Fruit fly (Drosophila melanogaster) whole organism, embryonic: ENCODE data around the gene Rdh.

ENCODE experiments used
- Bdp1 ChIP-seq: fragments of 200-800 bp; sonication (Bioruptor generic); optimal IDR thresholded peaks from 3 replicates; lab custom pipeline; 2016; ENCODE audit warnings: missing biosample characterization, missing genetic modification characterization
- BtbVII ChIP-seq: fragments of 200-800 bp; sonication (Bioruptor generic); optimal IDR thresholded peaks from 3 replicates; lab custom pipeline; 2017; ENCODE audit warnings: missing biosample characterization, mild to moderate bottlenecking, missing genetic modification characterization
- CG10366 ChIP-seq: fragments of 200-800 bp; sonication (Bioruptor generic); IDR thresholded peaks from 2 replicates; pipeline ENCODE4 v1.3.6; 2022; ENCODE audit warnings: missing biosample characterization, missing genetic modification characterization
- CG12219 ChIP-seq: fragments of 200-800 bp; sonication (Bioruptor generic); optimal IDR thresholded peaks from 3 replicates; lab custom pipeline; 2018; ENCODE audit warnings: missing biosample characterization, mild to moderate bottlenecking, missing genetic modification characterization
- CG12299 ChIP-seq: fragments of 200-800 bp; sonication (Bioruptor generic); optimal IDR thresholded peaks from 2 replicates; lab custom pipeline; 2018; ENCODE audit warnings: missing biosample characterization, mild to moderate bottlenecking, missing genetic modification characterization
- CG12769 ChIP-seq: fragments of 200-800 bp; sonication (Bioruptor generic); optimal IDR thresholded peaks from 2 replicates; lab custom pipeline; 2019; ENCODE audit warnings: missing biosample characterization, mild to moderate bottlenecking, missing genetic modification characterization, moderate library complexity
- CG13894 ChIP-seq: fragments of 200-800 bp; sonication (Bioruptor generic); optimal IDR thresholded peaks from 3 replicates; lab custom pipeline; 2018; ENCODE audit warnings: missing biosample characterization, mild to moderate bottlenecking, missing genetic modification characterization, moderate library complexity
- CG1529 ChIP-seq: fragments of 200-800 bp; sonication (Bioruptor generic); optimal IDR thresholded peaks from 3 replicates; lab custom pipeline; 2018; ENCODE audit warnings: missing biosample characterization, missing genetic modification characterization
- CG17361 ChIP-seq: fragments of 200-800 bp; sonication (Bioruptor generic); IDR thresholded peaks from 3 replicates; pipeline ENCODE4 v1.3.6; 2022; ENCODE audit warnings: missing biosample characterization, missing genetic modification characterization
- CG1792 ChIP-seq: fragments of 200-800 bp; sonication (Bioruptor generic); optimal IDR thresholded peaks from 2 replicates; lab custom pipeline; 2016; ENCODE audit warnings: missing biosample characterization, missing genetic modification characterization
- CG31224 ChIP-seq: fragments of 200-800 bp; sonication (Bioruptor generic); IDR thresholded peaks from 2 replicates; pipeline ENCODE4 v1.3.6; 2022; ENCODE audit warnings: missing biosample characterization, missing genetic modification characterization
- CG5245 ChIP-seq: fragments of 200-800 bp; sonication (Bioruptor generic); optimal IDR thresholded peaks from 3 replicates; lab custom pipeline; 2016; ENCODE audit warnings: missing biosample characterization, missing genetic modification characterization
- CG5953 ChIP-seq: fragments of 200-800 bp; sonication (Bioruptor generic); IDR thresholded peaks from 2 replicates; pipeline ENCODE4 v1.3.6; 2022; ENCODE audit warnings: missing biosample characterization, missing genetic modification characterization
- CG6254 ChIP-seq: fragments of 200-800 bp; sonication (Bioruptor generic); optimal IDR thresholded peaks from 3 replicates; lab custom pipeline; 2017; ENCODE audit warnings: mild to moderate bottlenecking, missing biosample characterization, missing genetic modification reagents, missing genetic modification characterization
- CG6854 ChIP-seq: fragments of 200-800 bp; sonication (Bioruptor generic); optimal IDR thresholded peaks from 3 replicates; lab custom pipeline; 2017; ENCODE audit warnings: missing biosample characterization, mild to moderate bottlenecking, missing genetic modification characterization
- CkIIα-i1 ChIP-seq: fragments of 200-800 bp; sonication (Bioruptor generic); IDR thresholded peaks from 2 replicates; pipeline ENCODE4 v1.3.6; 2022; ENCODE audit warnings: missing biosample characterization, missing genetic modification characterization
- D19A ChIP-seq: fragments of 200-800 bp; optimal IDR thresholded peaks from 3 replicates; lab custom pipeline; 2019; ENCODE audit warnings: missing biosample characterization, mild to moderate bottlenecking, missing genetic modification characterization, moderate library complexity
- Dfd ChIP-seq, 2 experiments: fragments of >200 bp; optimal IDR thresholded peaks; 2 replicates each; lab custom pipeline; 2017; ENCODE audit warnings: missing biosample characterization in 2 of 2, missing genetic modification characterization in 2 of 2
- Eip74EF ChIP-seq, 2 experiments: fragments of 200-800 bp in 1 of 2; fragments of >200 bp in 1 of 2; sonication (Bioruptor generic) in 1 of 2; optimal IDR thresholded peaks; 2 replicates each; lab custom pipeline; 2017 to 2019; ENCODE audit warnings: missing biosample characterization in 2 of 2, missing genetic modification characterization in 2 of 2, mild to moderate bottlenecking in 1 of 2, moderate library complexity in 1 of 2
- GATAe ChIP-seq: fragments of 200-800 bp; sonication (Bioruptor generic); conservative IDR thresholded peaks from 2 replicates; pipeline ENCODE4 v1.3.6; 2022; ENCODE audit warnings: missing biosample characterization, missing genetic modification characterization
- Neu2 ChIP-seq: fragments of 200-800 bp; sonication (Bioruptor generic); optimal IDR thresholded peaks from 3 replicates; lab custom pipeline; 2016; ENCODE audit warnings: missing biosample characterization, missing genetic modification characterization, borderline replicate concordance
- Poxn ChIP-seq: fragments of 200-800 bp; sonication (Bioruptor generic); IDR thresholded peaks from 2 replicates; pipeline ENCODE4 v1.3.6; 2022; ENCODE audit warnings: missing biosample characterization, missing genetic modification characterization
- Ptx1 ChIP-seq: fragments of 200-800 bp; sonication (Bioruptor generic); IDR thresholded peaks from 2 replicates; pipeline ENCODE4 v1.3.6; 2022; ENCODE audit warnings: missing biosample characterization, missing genetic modification characterization
- Sox102F ChIP-seq: fragments of 200-800 bp; sonication (Bioruptor generic); optimal IDR thresholded peaks from 2 replicates; lab custom pipeline; 2018; ENCODE audit warnings: missing biosample characterization, mild to moderate bottlenecking, missing genetic modification characterization, moderate library complexity
- Ssrp ChIP-seq: fragments of 200-800 bp; sonication (Bioruptor generic); optimal IDR thresholded peaks from 2 replicates; lab custom pipeline; 2018; ENCODE audit warnings: missing biosample characterization, mild to moderate bottlenecking, missing genetic modification characterization, moderate library complexity
- Stat92E ChIP-seq, 3 experiments: fragments of >200 bp in 2 of 3; fragments of 200-800 bp in 1 of 3; sonication (Bioruptor generic) in 1 of 3; optimal IDR thresholded peaks; 2 replicates each; lab custom pipeline; 2017 to 2019; ENCODE audit warnings: missing biosample characterization in 3 of 3, missing genetic modification characterization in 3 of 3, mild to moderate bottlenecking in 1 of 3, moderate library complexity in 1 of 3
- Trl ChIP-seq, 3 experiments: fragments of >200 bp in 2 of 3; fragments of 200-800 bp in 1 of 3; sonication (Bioruptor generic) in 1 of 3; optimal IDR thresholded peaks; 2 replicates in 1 of 3; 3 replicates in 2 of 3; lab custom pipeline; 2016 to 2017; ENCODE audit warnings: missing biosample characterization in 1 of 3, missing genetic modification characterization in 1 of 3
- ara ChIP-seq: fragments of 200-800 bp; sonication (Bioruptor generic); IDR thresholded peaks from 2 replicates; pipeline ENCODE4 v1.3.6; 2022; ENCODE audit warnings: missing biosample characterization, missing genetic modification characterization
- br ChIP-seq: fragments of >200 bp; optimal IDR thresholded peaks from 2 replicates; lab custom pipeline; 2017
- chif ChIP-seq, 2 experiments: fragments of 200-800 bp; sonication (Bioruptor generic); optimal IDR thresholded peaks; 3 replicates each; lab custom pipeline; 2016; ENCODE audit warnings: missing biosample characterization in 2 of 2, missing genetic modification characterization in 2 of 2
- ci ChIP-seq: fragments of 200-800 bp; sonication (Bioruptor generic); IDR thresholded peaks from 3 replicates; pipeline ENCODE4 v1.3.6; 2022; ENCODE audit warnings: missing biosample characterization, missing genetic modification characterization
- dm ChIP-seq: fragments of 200-800 bp; sonication (Bioruptor generic); optimal IDR thresholded peaks from 3 replicates; lab custom pipeline; 2016; ENCODE audit warnings: missing biosample characterization, missing genetic modification characterization
- dpn ChIP-seq, 2 experiments: fragments of 200-800 bp; sonication (Bioruptor generic); optimal IDR thresholded peaks; 3 replicates each; lab custom pipeline; 2016; ENCODE audit warnings: missing biosample characterization in 2 of 2, missing genetic modification characterization in 2 of 2
- dysf ChIP-seq: fragments of 200-800 bp; sonication (Bioruptor generic); IDR thresholded peaks from 3 replicates; pipeline ENCODE4 v1.3.6; 2022; ENCODE audit warnings: missing biosample characterization, missing genetic modification characterization
- esg ChIP-seq: fragments of 200-800 bp; sonication (Bioruptor generic); conservative IDR thresholded peaks from 2 replicates; pipeline ENCODE4 v1.3.6; 2022; ENCODE audit warnings: missing biosample characterization, missing genetic modification characterization
- fd96Cb ChIP-seq: fragments of 200-800 bp; sonication (Bioruptor generic); optimal IDR thresholded peaks from 2 replicates; lab custom pipeline; 2018; ENCODE audit warnings: missing biosample characterization, mild to moderate bottlenecking, missing genetic modification characterization, moderate library complexity
- gcm ChIP-seq: fragments of 200-800 bp; sonication (Bioruptor generic); optimal IDR thresholded peaks from 2 replicates; lab custom pipeline; 2019; ENCODE audit warnings: missing biosample characterization, mild to moderate bottlenecking, missing genetic modification characterization, moderate library complexity
- gem ChIP-seq: fragments of 200-800 bp; sonication (Bioruptor generic); optimal IDR thresholded peaks from 2 replicates; lab custom pipeline; 2019; ENCODE audit warnings: missing biosample characterization, mild to moderate bottlenecking, missing genetic modification characterization, moderate library complexity
- gsb-n ChIP-seq: fragments of 200-800 bp; sonication (Bioruptor generic); optimal IDR thresholded peaks from 3 replicates; lab custom pipeline; 2018; ENCODE audit warnings: missing biosample characterization, mild to moderate bottlenecking, missing genetic modification characterization
- ind ChIP-seq: fragments of 200-800 bp; sonication (Bioruptor generic); optimal IDR thresholded peaks from 3 replicates; lab custom pipeline; 2016; ENCODE audit warnings: missing biosample characterization, missing genetic modification characterization
- lola ChIP-seq, 3 experiments: fragments of >200 bp in 2 of 3; fragments of 200-800 bp in 1 of 3; sonication (Bioruptor generic) in 1 of 3; optimal IDR thresholded peaks; 2 replicates each; lab custom pipeline; 2017 to 2019; ENCODE audit warnings: missing biosample characterization in 3 of 3, missing genetic modification characterization in 3 of 3, mild to moderate bottlenecking in 1 of 3, moderate library complexity in 1 of 3
- nom ChIP-seq: fragments of 200-800 bp; sonication (Bioruptor generic); optimal IDR thresholded peaks from 2 replicates; lab custom pipeline; 2017; ENCODE audit warnings: missing biosample characterization, missing genetic modification characterization, mild to moderate bottlenecking, moderate library complexity, missing genetic modification reagents
- p53 ChIP-seq: fragments of 200-800 bp; sonication (Bioruptor generic); optimal IDR thresholded peaks from 2 replicates; lab custom pipeline; 2016; ENCODE audit warnings: missing biosample characterization, missing genetic modification characterization
- phol ChIP-seq: fragments of 200-800 bp; sonication (Bioruptor generic); optimal IDR thresholded peaks from 3 replicates; lab custom pipeline; 2018; ENCODE audit warnings: missing biosample characterization, mild to moderate bottlenecking, missing genetic modification characterization, moderate library complexity
- shn ChIP-seq: fragments of 200-800 bp; sonication (Bioruptor generic); optimal IDR thresholded peaks from 3 replicates; lab custom pipeline; 2016; ENCODE audit warnings: missing biosample characterization, missing genetic modification characterization
- sisA ChIP-seq: fragments of 200-800 bp; sonication (Bioruptor generic); IDR thresholded peaks from 2 replicates; pipeline ENCODE4 v1.3.6; 2022; ENCODE audit warnings: missing biosample characterization, missing genetic modification characterization
- sob ChIP-seq: fragments of 200-800 bp; sonication (Bioruptor generic); IDR thresholded peaks from 2 replicates; pipeline ENCODE4 v1.3.6; 2022; ENCODE audit warnings: missing biosample characterization, missing genetic modification characterization
- ssp ChIP-seq: fragments of 200-800 bp; sonication (Bioruptor generic); IDR thresholded peaks from 2 replicates; pipeline ENCODE4 v1.3.6; 2022; ENCODE audit warnings: missing biosample characterization, missing genetic modification characterization
- tap ChIP-seq: fragments of 200-800 bp; optimal IDR thresholded peaks from 3 replicates; lab custom pipeline; 2019; ENCODE audit warnings: missing biosample characterization, mild to moderate bottlenecking, missing genetic modification characterization, moderate library complexity
- zfh1 ChIP-seq: fragments of 200-800 bp; sonication (Bioruptor generic); IDR thresholded peaks from 3 replicates; pipeline ENCODE4 v1.3.6; 2022; ENCODE audit warnings: missing biosample characterization, missing genetic modification characterization

Rdh gene

DNA sequence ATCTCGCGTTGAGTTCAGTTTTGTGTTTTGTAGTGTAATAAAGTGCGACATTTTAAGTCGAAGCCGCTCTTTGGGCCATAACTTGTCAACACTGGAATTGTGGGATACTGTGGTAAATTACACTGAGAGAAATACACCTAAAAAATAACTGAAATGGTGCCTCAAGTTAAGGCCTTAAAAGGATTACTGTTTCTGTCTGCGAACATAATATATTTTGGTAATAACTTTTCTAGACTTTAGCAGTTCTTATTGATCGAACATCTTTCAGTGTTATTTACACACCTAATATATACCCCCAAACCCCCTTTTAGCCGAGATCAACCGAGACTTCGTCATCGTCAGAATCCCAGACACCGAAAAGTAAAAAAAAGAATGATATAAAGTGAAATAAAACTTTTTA, 26.6 kb downstream of the Rdh start (continued):
- no peak for TF ChIP-seq Stat92E (GFP tag; optimal IDR thresholded peaks at IDR 0.05; lab: Kevin White, UChicago)
- 0 out of 2 replicates have a peak, but pooled peaks have one; percentile 27 for TF ChIP-seq Ptx1 (GFP tag; lab: Robert Waterston, UW)
- TF ChIP-seq ssp (GFP tag; lab: Robert Waterston, UW): peak; percentile 39
- no peak for TF ChIP-seq br
- TF ChIP-seq lola (GFP tag; optimal IDR thresholded peaks at IDR 0.05; lab: Kevin White, UChicago): peak in 1 of 3 experiments; percentile 59
- TF ChIP-seq Poxn (GFP tag; lab: Robert Waterston, UW): no peak
- TF ChIP-seq CG1529 (GFP tag; lab: Kevin White, UChicago): peak; percentile 16
- TF ChIP-seq CG10366 (GFP tag; lab: Robert Waterston, UW): peak; percentile 30; the same call in 1 of the 2 replicates
- no peak for TF ChIP-seq gcm
- no peak for TF ChIP-seq CkIIα-i1
- no peak for TF ChIP-seq dm (GFP tag; lab: Kevin White, UChicago)
- TF ChIP-seq dpn (GFP tag; optimal IDR thresholded peaks at IDR 0.05; lab: Kevin White, UChicago): peak; percentile 14 to 49
- peak; percentile 68 for TF ChIP-seq gem (tag; lab: Kevin White, UChicago)
- TF ChIP-seq shn: no peak
- 0 out of 3 replicates have a peak, but pooled peaks have one; percentile 25 for TF ChIP-seq dysf (GFP tag; lab: Robert Waterston, UW)
- TF ChIP-seq fd96Cb (tag; lab: Kevin White, UChicago): peak; percentile 32
- TF ChIP-seq Eip74EF (GFP tag; optimal IDR thresholded peaks at IDR 0.05; lab: Kevin White, UChicago): no peak
- peak; percentile 20 for TF ChIP-seq p53
- peak; percentile 27 for TF ChIP-seq CG12219 (GFP tag; lab: Kevin White, UChicago)
- TF ChIP-seq BtbVII (GFP tag; lab: Kevin White, UChicago): no peak
- no peak for TF ChIP-seq CG12299
- peak; percentile 60; the same call in 1 of the 3 replicates for TF ChIP-seq zfh1
- TF ChIP-seq Neu2: no peak
- TF ChIP-seq Ssrp: peak; percentile 45
- TF ChIP-seq Trl (optimal IDR thresholded peaks at IDR 0.05; lab: Kevin White, UChicago): no peak
- TF ChIP-seq Trl (GFP tag; optimal IDR thresholded peaks at IDR 0.05; lab: Kevin White, UChicago): peak; percentile 4
- TF ChIP-seq D19A (tag; lab: Kevin White, UChicago): peak; percentile 42
- peak; percentile 3 for TF ChIP-seq ind
- peak; percentile 48 for TF ChIP-seq gsb-n (tag; lab: Kevin White, UChicago)
- TF ChIP-seq sob: no peak
- TF ChIP-seq chif (GFP tag; optimal IDR thresholded peaks at IDR 0.05; lab: Kevin White, UChicago): peak in 1 of 2 experiments; percentile 45
- TF ChIP-seq CG31224 (GFP tag; lab: Robert Waterston, UW): no peak
- no peak for TF ChIP-seq esg (GFP tag; lab: Robert Waterston, UW)
- TF ChIP-seq CG13894 (tag; lab: Kevin White, UChicago): peak; percentile 50
- TF ChIP-seq CG5953: no peak
- TF ChIP-seq tap (tag; lab: Kevin White, UChicago): no peak
- peak; percentile 48; the same call in 1 of the 3 replicates for TF ChIP-seq CG17361
- TF ChIP-seq Sox102F: peak; percentile 57
- peak; percentile 18 for TF ChIP-seq CG5245
- no peak for TF ChIP-seq nom (GFP tag; lab: Kevin White, UChicago)
- TF ChIP-seq CG6254: peak; percentile 42
- peak; percentile 45; the same call in 1 of the 2 replicates for TF ChIP-seq sisA (GFP tag; lab: Robert Waterston, UW)
- no peak for TF ChIP-seq Dfd (GFP tag; optimal IDR thresholded peaks at IDR 0.05; lab: Kevin White, UChicago)
- peak; percentile 53 for TF ChIP-seq CG12769 (tag; lab: Kevin White, UChicago)
- no peak for TF ChIP-seq CG6854 (GFP tag; lab: Kevin White, UChicago)
- peak; percentile 64; the same call in 1 of the 2 replicates for TF ChIP-seq ara (GFP tag; lab: Robert Waterston, UW)
- TF ChIP-seq phol: peak; percentile 52
- peak; percentile 7 for TF ChIP-seq CG1792 (GFP tag; lab: Kevin White, UChicago)
- peak; percentile 10 for TF ChIP-seq Bdp1 (GFP tag; lab: Kevin White, UChicago)
- TF ChIP-seq GATAe (GFP tag; lab: Robert Waterston, UW): no peak
- TF ChIP-seq ci (GFP tag; lab: Robert Waterston, UW): peak; percentile 47; the same call in 1 of the 3 replicates
